Fruit fly (Drosophila melanogaster) whole organism, adult: ENCODE results near the gene Cp19.

ENCODE experiments used
- Crg-1 ChIP-seq: fragments of 200-800 bp; sonication (Bioruptor generic); optimal IDR thresholded peaks from 2 replicates; lab custom pipeline; 2016; ENCODE audit warnings: missing biosample characterization, missing genetic modification characterization
- Mnt ChIP-seq: fragments of 200-800 bp; sonication (Bioruptor generic); optimal IDR thresholded peaks from 2 replicates; lab custom pipeline; 2016; ENCODE audit warnings: missing biosample characterization, mild to moderate bottlenecking, missing genetic modification characterization
- pad ChIP-seq: fragments of 200-800 bp; sonication (Bioruptor generic); optimal IDR thresholded peaks from 3 replicates; lab custom pipeline; 2017; ENCODE audit warnings: missing biosample characterization, missing genetic modification characterization, mild to moderate bottlenecking, moderate library complexity, missing genetic modification reagents
- toe ChIP-seq: fragments of 200-800 bp; sonication (Bioruptor generic); optimal IDR thresholded peaks from 2 replicates; lab custom pipeline; 2016; ENCODE audit warnings: missing biosample characterization, missing genetic modification characterization

dm6 chr3L:8683773-8684172 is 45.9 kb upstream of the Cp19 start:
- no peak for TF ChIP-seq Crg-1
- no peak for TF ChIP-seq pad (GFP tag; lab: Kevin White, UChicago)
- no peak for TF ChIP-seq toe (GFP tag; lab: Kevin White, UChicago)
- no peak for TF ChIP-seq Mnt (GFP tag; lab: Kevin White, UChicago)
